Fruit fly (Drosophila melanogaster) whole organism, pupa: ENCODE results near the gene Acp36DE.

Source experiments
- Pif1B ChIP-seq: fragments of 200-800 bp; sonication (Bioruptor generic); optimal IDR thresholded peaks from 3 replicates; lab custom pipeline; 2016; ENCODE audit warnings: missing biosample characterization, missing genetic modification characterization
- Snoo ChIP-seq: fragments of 200-800 bp; sonication (Bioruptor generic); optimal IDR thresholded peaks from 3 replicates; lab custom pipeline; 2017; ENCODE audit warnings: missing biosample characterization, mild to moderate bottlenecking, missing genetic modification characterization, inconsistent platforms

- TF ChIP-seq Pif1B (GFP tag; lab: Kevin White, UChicago), result peak; percentile 49
- no peak for TF ChIP-seq Snoo (tag; lab: Kevin White, UChicago)
Observed at dm6 chr2L:18348626-18349025, 10.2 kb downstream of the Acp36DE start.
